Fruit fly (Drosophila melanogaster) whole organism, embryonic: ENCODE data around the gene Gk1.

Experiments used
- B-H2 ChIP-seq: fragments of 200-800 bp; sonication (Bioruptor generic); optimal IDR thresholded peaks from 2 replicates; lab custom pipeline; 2018; ENCODE audit warnings: missing biosample characterization, mild to moderate bottlenecking, missing genetic modification characterization
- CG10147 ChIP-seq: fragments of 200-800 bp; sonication (Bioruptor generic); optimal IDR thresholded peaks from 2 replicates; lab custom pipeline; 2019; ENCODE audit warnings: missing biosample characterization, mild to moderate bottlenecking, missing genetic modification characterization, moderate library complexity
- CG12104 ChIP-seq: fragments of 200-800 bp; sonication (Bioruptor generic); optimal IDR thresholded peaks from 3 replicates; lab custom pipeline; 2016; ENCODE audit warnings: missing biosample characterization, missing genetic modification characterization
- CG13296 ChIP-seq: fragments of 200-800 bp; sonication (Bioruptor generic); optimal IDR thresholded peaks from 3 replicates; lab custom pipeline; 2018; ENCODE audit warnings: missing biosample characterization, mild to moderate bottlenecking, missing genetic modification characterization
- CG14050 ChIP-seq: fragments of 200-800 bp; sonication (Bioruptor generic); IDR thresholded peaks from 3 replicates; pipeline ENCODE4 v1.3.6; 2022; ENCODE audit warnings: missing biosample characterization, missing genetic modification characterization
- CG1603 ChIP-seq: fragments of 200-800 bp; sonication (Bioruptor generic); optimal IDR thresholded peaks from 2 replicates; lab custom pipeline; 2019; ENCODE audit warnings: missing biosample characterization, mild to moderate bottlenecking, missing genetic modification characterization, moderate library complexity
- CG16815 ChIP-seq: fragments of 200-800 bp; sonication (Bioruptor generic); optimal IDR thresholded peaks from 3 replicates; lab custom pipeline; 2017; ENCODE audit warnings: missing biosample characterization, mild to moderate bottlenecking, missing genetic modification characterization
- CG2199 ChIP-seq: fragments of 200-800 bp; sonication (Bioruptor generic); IDR thresholded peaks from 3 replicates; pipeline ENCODE4 v1.3.6; 2022; ENCODE audit warnings: missing biosample characterization, missing genetic modification characterization
- CG2678 ChIP-seq: fragments of 200-800 bp; sonication (Bioruptor generic); optimal IDR thresholded peaks from 3 replicates; lab custom pipeline; 2019; ENCODE audit warnings: missing biosample characterization, mild to moderate bottlenecking, missing genetic modification characterization, moderate library complexity
- CG30431 ChIP-seq: fragments of 200-800 bp; sonication (Bioruptor generic); optimal IDR thresholded peaks from 2 replicates; lab custom pipeline; 2017; ENCODE audit warnings: missing biosample characterization, missing genetic modification characterization
- CG3847 ChIP-seq: fragments of 200-800 bp; sonication (Bioruptor generic); IDR thresholded peaks from 2 replicates; pipeline ENCODE4 v1.3.6; 2022; ENCODE audit warnings: missing biosample characterization, missing genetic modification characterization
- CG6683 ChIP-seq: fragments of 200-800 bp; sonication (Bioruptor generic); optimal IDR thresholded peaks from 2 replicates; lab custom pipeline; 2017; ENCODE audit warnings: missing biosample characterization, mild to moderate bottlenecking, missing genetic modification characterization, missing genetic modification reagents
- CG6765 ChIP-seq: fragments of 200-800 bp; sonication (Bioruptor generic); optimal IDR thresholded peaks from 3 replicates; lab custom pipeline; 2017; ENCODE audit warnings: missing biosample characterization, mild to moderate bottlenecking, missing genetic modification characterization
- CG8290 ChIP-seq, 3 experiments: fragments of 200-800 bp; sonication (Bioruptor generic); optimal IDR thresholded peaks; 2 replicates each; lab custom pipeline; 2016 to 2019; ENCODE audit warnings: missing biosample characterization in 3 of 3, missing genetic modification characterization in 3 of 3, mild to moderate bottlenecking in 2 of 3, moderate library complexity in 1 of 3
- CG8359 ChIP-seq: fragments of 200-800 bp; sonication (Bioruptor generic); optimal IDR thresholded peaks from 2 replicates; lab custom pipeline; 2017; ENCODE audit warnings: missing biosample characterization, mild to moderate bottlenecking, missing genetic modification characterization, borderline replicate concordance
- CG9609 ChIP-seq: fragments of 200-800 bp; sonication (Bioruptor generic); optimal IDR thresholded peaks from 3 replicates; lab custom pipeline; 2016; ENCODE audit warnings: missing biosample characterization, missing genetic modification characterization
- CG9817 ChIP-seq: fragments of 200-800 bp; sonication (Bioruptor generic); optimal IDR thresholded peaks from 2 replicates; lab custom pipeline; 2018; ENCODE audit warnings: missing biosample characterization, mild to moderate bottlenecking, missing genetic modification characterization, moderate library complexity
- Deaf1 ChIP-seq: fragments of 200-800 bp; optimal IDR thresholded peaks from 3 replicates; lab custom pipeline; 2019; ENCODE audit warnings: missing biosample characterization, mild to moderate bottlenecking, missing genetic modification characterization, moderate library complexity
- Eip74EF ChIP-seq, 2 experiments: fragments of 200-800 bp in 1 of 2; fragments of >200 bp in 1 of 2; sonication (Bioruptor generic) in 1 of 2; optimal IDR thresholded peaks; 2 replicates each; lab custom pipeline; 2017 to 2019; ENCODE audit warnings: missing biosample characterization in 2 of 2, missing genetic modification characterization in 2 of 2, mild to moderate bottlenecking in 1 of 2, moderate library complexity in 1 of 2
- Fer1 ChIP-seq: fragments of 200-800 bp; sonication (Bioruptor generic); optimal IDR thresholded peaks from 2 replicates; lab custom pipeline; 2017; ENCODE audit warnings: missing biosample characterization, mild to moderate bottlenecking, missing genetic modification characterization
- Fer3 ChIP-seq: fragments of 200-800 bp; sonication (Bioruptor generic); optimal IDR thresholded peaks from 2 replicates; lab custom pipeline; 2018; ENCODE audit warnings: missing biosample characterization, mild to moderate bottlenecking, missing genetic modification characterization, moderate library complexity
- HLH4C ChIP-seq: fragments of 200-800 bp; sonication (Bioruptor generic); IDR thresholded peaks from 3 replicates; pipeline ENCODE4 v1.3.6; 2022; ENCODE audit warnings: missing biosample characterization, missing genetic modification characterization; ENCODE audit not compliant: partially characterized antibody
- HLHmδ ChIP-seq: fragments of 200-800 bp; sonication (Bioruptor generic); optimal IDR thresholded peaks from 2 replicates; lab custom pipeline; 2018; ENCODE audit warnings: missing biosample characterization, mild to moderate bottlenecking, missing genetic modification characterization, moderate library complexity
- Hand ChIP-seq: fragments of 200-800 bp; sonication (Bioruptor generic); optimal IDR thresholded peaks from 2 replicates; lab custom pipeline; 2017; ENCODE audit warnings: mild to moderate bottlenecking, missing biosample characterization, missing genetic modification reagents, missing genetic modification characterization
- HmgZ ChIP-seq: fragments of 200-800 bp; sonication (Bioruptor generic); optimal IDR thresholded peaks from 2 replicates; lab custom pipeline; 2018; ENCODE audit warnings: missing biosample characterization, mild to moderate bottlenecking, missing genetic modification characterization
- Hr78 ChIP-seq, 2 experiments: fragments of 200-800 bp in 1 of 2; fragments of >200 bp in 1 of 2; sonication (Bioruptor generic) in 1 of 2; optimal IDR thresholded peaks; 2 replicates each; lab custom pipeline; 2017 to 2019; ENCODE audit warnings: missing biosample characterization in 2 of 2, missing genetic modification characterization in 2 of 2, mild to moderate bottlenecking in 1 of 2, moderate library complexity in 1 of 2
- NfI ChIP-seq: fragments of 200-800 bp; sonication (Bioruptor generic); optimal IDR thresholded peaks from 3 replicates; lab custom pipeline; 2018; ENCODE audit warnings: missing biosample characterization, mild to moderate bottlenecking, missing genetic modification characterization, moderate library complexity
- Ravus ChIP-seq: fragments of 200-800 bp; sonication (Bioruptor generic); IDR thresholded peaks from 2 replicates; pipeline ENCODE4 v1.3.6; 2022; ENCODE audit warnings: missing biosample characterization, missing genetic modification characterization
- Spps ChIP-seq: fragments of 200-800 bp; sonication (Bioruptor generic); optimal IDR thresholded peaks from 2 replicates; lab custom pipeline; 2018; ENCODE audit warnings: missing biosample characterization, mild to moderate bottlenecking, missing genetic modification characterization
- abd-A ChIP-seq: fragments of 200-800 bp; sonication (Bioruptor generic); optimal IDR thresholded peaks from 3 replicates; lab custom pipeline; 2019; ENCODE audit warnings: missing biosample characterization, mild to moderate bottlenecking, missing genetic modification characterization, moderate library complexity
- amos ChIP-seq: fragments of 200-800 bp; sonication (Bioruptor generic); IDR thresholded peaks from 2 replicates; pipeline ENCODE4 v1.3.6; 2022; ENCODE audit warnings: missing biosample characterization, missing genetic modification characterization; ENCODE audit not compliant: partially characterized antibody
- ash1 ChIP-seq: fragments of 200-800 bp; sonication (Bioruptor generic); optimal IDR thresholded peaks from 2 replicates; lab custom pipeline; 2018; ENCODE audit warnings: missing biosample characterization, mild to moderate bottlenecking, missing genetic modification characterization
- bigmax ChIP-seq: fragments of 200-800 bp; sonication (Bioruptor generic); optimal IDR thresholded peaks from 2 replicates; lab custom pipeline; 2018; ENCODE audit warnings: missing biosample characterization, mild to moderate bottlenecking, missing genetic modification characterization
- bowl ChIP-seq: fragments of 200-800 bp; sonication (Bioruptor generic); IDR thresholded peaks from 2 replicates; pipeline ENCODE4 v1.3.6; 2022; ENCODE audit warnings: missing biosample characterization, missing genetic modification characterization
- ci ChIP-seq: fragments of 200-800 bp; sonication (Bioruptor generic); IDR thresholded peaks from 3 replicates; pipeline ENCODE4 v1.3.6; 2022; ENCODE audit warnings: missing biosample characterization, missing genetic modification characterization
- eve ChIP-seq, 2 experiments: fragments of >200 bp; optimal IDR thresholded peaks; 2 replicates each; lab custom pipeline; 2017; ENCODE audit warnings: missing biosample characterization in 2 of 2, missing genetic modification characterization in 2 of 2
- exex ChIP-seq: fragments of 200-800 bp; sonication (Bioruptor generic); optimal IDR thresholded peaks from 4 replicates; lab custom pipeline; 2018; ENCODE audit warnings: missing biosample characterization, mild to moderate bottlenecking, missing genetic modification characterization, moderate library complexity
- gcm2 ChIP-seq: fragments of 200-800 bp; sonication (Bioruptor generic); optimal IDR thresholded peaks from 2 replicates; lab custom pipeline; 2016; ENCODE audit warnings: missing biosample characterization, missing genetic modification characterization
- grau ChIP-seq: fragments of 200-800 bp; optimal IDR thresholded peaks from 3 replicates; lab custom pipeline; 2019; ENCODE audit warnings: missing biosample characterization, mild to moderate bottlenecking, missing genetic modification characterization, moderate library complexity
- h ChIP-seq: fragments of >200 bp; optimal IDR thresholded peaks from 2 replicates; lab custom pipeline; 2017
- hth ChIP-seq: fragments of >200 bp; optimal IDR thresholded peaks from 2 replicates; lab custom pipeline; 2017; ENCODE audit warnings: inconsistent platforms
- insv ChIP-seq, 2 experiments: fragments of 200-800 bp; sonication (Bioruptor generic); optimal IDR thresholded peaks; 3 replicates each; lab custom pipeline; 2016 to 2018; ENCODE audit warnings: missing biosample characterization in 2 of 2, missing genetic modification characterization in 2 of 2
- kni ChIP-seq: fragments of 200-800 bp; sonication (Bioruptor generic); optimal IDR thresholded peaks from 3 replicates; lab custom pipeline; 2017; ENCODE audit warnings: mild to moderate bottlenecking, missing biosample characterization, missing genetic modification reagents, missing genetic modification characterization
- oc ChIP-seq: fragments of 200-800 bp; sonication (Bioruptor generic); optimal IDR thresholded peaks from 2 replicates; lab custom pipeline; 2018; ENCODE audit warnings: missing biosample characterization, mild to moderate bottlenecking, missing genetic modification characterization, moderate library complexity
- run ChIP-seq: fragments of 200-800 bp; sonication (Bioruptor generic); optimal IDR thresholded peaks from 3 replicates; lab custom pipeline; 2018; ENCODE audit warnings: missing biosample characterization, mild to moderate bottlenecking, missing genetic modification characterization
- sob ChIP-seq: fragments of 200-800 bp; sonication (Bioruptor generic); IDR thresholded peaks from 2 replicates; pipeline ENCODE4 v1.3.6; 2022; ENCODE audit warnings: missing biosample characterization, missing genetic modification characterization
- sug ChIP-seq: fragments of 200-800 bp; optimal IDR thresholded peaks from 2 replicates; lab custom pipeline; 2019; ENCODE audit warnings: missing biosample characterization, mild to moderate bottlenecking, missing genetic modification characterization, moderate library complexity
- zf30C ChIP-seq: fragments of 200-800 bp; sonication (Bioruptor generic); optimal IDR thresholded peaks from 3 replicates; lab custom pipeline; 2018; ENCODE audit warnings: missing biosample characterization, mild to moderate bottlenecking, missing genetic modification characterization

The Gk1 gene

DNA sequence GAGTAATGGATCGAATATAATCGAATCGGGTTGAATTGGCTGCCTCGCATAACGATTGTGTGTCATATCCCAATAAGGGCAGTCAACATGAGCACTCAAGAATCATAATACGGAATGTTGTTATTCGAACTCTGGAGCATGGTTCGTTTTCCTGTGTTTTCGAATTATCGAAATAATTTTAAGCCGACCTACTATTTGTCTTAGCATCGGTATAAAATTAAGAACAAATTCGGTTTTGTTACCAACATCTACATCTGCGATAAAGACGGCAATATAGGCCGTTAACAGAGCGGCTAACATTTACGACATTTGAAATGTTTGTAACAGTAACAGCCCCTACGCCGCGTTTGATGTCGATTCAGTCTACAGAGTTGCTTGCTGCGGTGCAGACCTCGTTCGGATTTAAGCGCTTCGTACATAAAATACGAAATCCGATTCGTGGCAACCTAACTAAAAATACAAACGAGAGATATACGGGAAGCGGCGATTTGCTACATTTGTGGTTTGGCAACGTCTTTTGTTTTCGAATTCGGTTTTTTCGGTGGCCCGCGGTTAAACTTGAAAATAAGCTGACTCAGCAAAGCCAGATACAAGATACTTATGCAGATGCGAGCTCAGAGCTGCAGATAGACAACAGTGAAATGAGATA is 45.1 kb downstream of the Gk1 start (continued):
- TF ChIP-seq HLH4C (GFP tag; lab: Robert Waterston, UW) (no peak), grau (peak; percentile 18), CG9817 (tag; lab: Kevin White, UChicago) (no peak), CG1603 (tag; lab: Kevin White, UChicago) (peak; percentile 7), HLHmδ (GFP tag; lab: Kevin White, UChicago) (peak; percentile 64), eve (GFP tag; optimal IDR thresholded peaks at IDR 0.05; lab: Kevin White, UChicago) (peak in 1 of 2 experiments; percentile 79), h (lab: Kevin White, UChicago) (no peak), Eip74EF (GFP tag; optimal IDR thresholded peaks at IDR 0.05; lab: Kevin White, UChicago) (peak in 1 of 2 experiments; percentile 41), kni (GFP tag; lab: Kevin White, UChicago) (peak; percentile 48), abd-A (tag; lab: Kevin White, UChicago) (peak; percentile 70), oc (peak; percentile 65), CG16815 (no peak), CG9609 (no peak), run (tag; lab: Kevin White, UChicago) (peak; percentile 72), hth (lab: Kevin White, UChicago) (no peak), CG8359 (no peak), CG13296 (GFP tag; lab: Kevin White, UChicago) (peak; percentile 55), Fer3 (tag; lab: Kevin White, UChicago) (peak; percentile 12), Spps (tag; lab: Kevin White, UChicago) (no peak), CG6683 (no peak), amos (GFP tag; lab: Robert Waterston, UW) (peak; percentile 43; the same call in 1 of the 2 replicates), CG30431 (GFP tag; lab: Kevin White, UChicago) (no peak), ci (GFP tag; lab: Robert Waterston, UW) (peak; percentile 70), CG8290 (GFP tag; optimal IDR thresholded peaks at IDR 0.05; lab: Kevin White, UChicago) (no peak), CG8290 (tag; optimal IDR thresholded peaks at IDR 0.05; lab: Kevin White, UChicago) (peak in 1 of 2 experiments; percentile 73), bowl (GFP tag; lab: Robert Waterston, UW) (0 out of 2 replicates have a peak, but pooled peaks have one; percentile 13), zf30C (peak; percentile 33), Hr78 (GFP tag; optimal IDR thresholded peaks at IDR 0.05; lab: Kevin White, UChicago) (peak in 1 of 2 experiments; percentile 16), CG12104 (GFP tag; lab: Kevin White, UChicago) (no peak), insv (GFP tag; optimal IDR thresholded peaks at IDR 0.05; lab: Kevin White, UChicago) (peak in 1 of 2 experiments; percentile 46), bigmax (GFP tag; lab: Kevin White, UChicago) (peak; percentile 51), CG2199 (GFP tag; lab: Robert Waterston, UW) (peak; percentile 85; the same call in 2 of the 3 replicates), Ravus (no peak), HmgZ (peak; percentile 52), Deaf1 (peak; percentile 91), exex (tag; lab: Kevin White, UChicago) (peak; percentile 27), CG6765 (GFP tag; lab: Kevin White, UChicago) (peak; percentile 7), B-H2 (GFP tag; lab: Kevin White, UChicago) (peak; percentile 38), Fer1 (GFP tag; lab: Kevin White, UChicago) (peak; percentile 22), ash1 (GFP tag; lab: Kevin White, UChicago) (peak; percentile 55), CG3847 (GFP tag; lab: Robert Waterston, UW) (no peak), CG10147 (GFP tag; lab: Kevin White, UChicago) (peak; percentile 14), sug (tag; lab: Kevin White, UChicago) (peak; percentile 60), Hand (GFP tag; lab: Kevin White, UChicago) (peak; percentile 23), CG2678 (peak; percentile 40), sob (peak; percentile 43; the same call in 1 of the 2 replicates), gcm2 (GFP tag; lab: Kevin White, UChicago) (peak; percentile 5), NfI (GFP tag; lab: Kevin White, UChicago) (no peak), CG14050 (GFP tag; lab: Robert Waterston, UW) (no peak)
